Worm (Caenorhabditis elegans) whole organism, late embryonic: ENCODE data around the gene ncr-1.

ENCODE experiments used
- C08G9.2 ChIP-seq: sonication (generic microtip); optimal IDR thresholded peaks from 2 replicates; lab custom pipeline; 2016; ENCODE audit warnings: mild to moderate bottlenecking, missing genetic modification characterization, moderate library complexity, missing compliant biosample characterization
- F13H6.1 ChIP-seq: sonication (generic microtip); optimal IDR thresholded peaks from 2 replicates; lab custom pipeline; 2016; ENCODE audit warnings: missing genetic modification characterization, missing compliant biosample characterization
- K09A11.1 ChIP-seq: sonication (generic microtip); optimal IDR thresholded peaks from 2 replicates; lab custom pipeline; 2017; ENCODE audit warnings: antibody characterized with exemption, mild to moderate bottlenecking, missing genetic modification characterization, missing compliant biosample characterization; ENCODE audit not compliant: insufficient read depth
- ceh-18 ChIP-seq: sonication (generic microtip); optimal IDR thresholded peaks from 2 replicates; lab custom pipeline; 2016; ENCODE audit warnings: missing genetic modification characterization, missing compliant biosample characterization
- ceh-19 ChIP-seq: fragments of 200-800 bp; sonication (Bioruptor generic); optimal IDR thresholded peaks from 2 replicates; lab custom pipeline; 2018; ENCODE audit warnings: mild to moderate bottlenecking, missing genetic modification characterization, missing compliant biosample characterization
- ceh-22 ChIP-seq: sonication (generic microtip); optimal IDR thresholded peaks from 2 replicates; lab custom pipeline; 2017; ENCODE audit warnings: missing biosample characterization, missing genetic modification characterization
- ceh-31 ChIP-seq: sonication (generic microtip); optimal IDR thresholded peaks from 2 replicates; lab custom pipeline; 2016; ENCODE audit warnings: missing genetic modification characterization, missing compliant biosample characterization
- ceh-34 ChIP-seq: sonication (generic microtip); optimal IDR thresholded peaks from 2 replicates; lab custom pipeline; 2016; ENCODE audit warnings: mild to moderate bottlenecking, missing genetic modification characterization, missing compliant biosample characterization
- ceh-6 ChIP-seq: fragments of 200-800 bp; sonication (Bioruptor generic); optimal IDR thresholded peaks from 2 replicates; lab custom pipeline; 2018; ENCODE audit warnings: mild to moderate bottlenecking, missing genetic modification characterization, missing compliant biosample characterization
- dmd-4 ChIP-seq: sonication (generic microtip); optimal IDR thresholded peaks from 2 replicates; lab custom pipeline; 2016; ENCODE audit warnings: borderline replicate concordance, missing genetic modification characterization, missing compliant biosample characterization
- dve-1 ChIP-seq: sonication (generic microtip); optimal IDR thresholded peaks from 2 replicates; lab custom pipeline; 2017; ENCODE audit warnings: antibody characterized with exemption, mild to moderate bottlenecking, missing genetic modification characterization, missing compliant biosample characterization
- elt-4 ChIP-seq: sonication (generic microtip); optimal IDR thresholded peaks from 2 replicates; lab custom pipeline; 2016; ENCODE audit warnings: missing genetic modification characterization, missing compliant biosample characterization
- ets-4 ChIP-seq: sonication (generic microtip); optimal IDR thresholded peaks from 2 replicates; lab custom pipeline; 2016; ENCODE audit warnings: missing genetic modification characterization, missing compliant biosample characterization
- eyg-1 ChIP-seq: sonication (generic microtip); optimal IDR thresholded peaks from 2 replicates; lab custom pipeline; 2016; ENCODE audit warnings: missing genotype, missing genetic modification characterization, missing compliant biosample characterization
- fkh-10 ChIP-seq: fragments of 150-350 bp; optimal IDR thresholded peaks from 2 replicates; lab custom pipeline; 2014; ENCODE audit warnings: missing biosample characterization, missing genetic modification reagents, missing genetic modification characterization
- fkh-6 ChIP-seq: sonication (generic microtip); optimal IDR thresholded peaks from 2 replicates; lab custom pipeline; 2016; ENCODE audit warnings: missing genetic modification characterization, missing compliant biosample characterization
- hlh-13 ChIP-seq: fragments of 200-800 bp; sonication (Bioruptor generic); optimal IDR thresholded peaks from 2 replicates; lab custom pipeline; 2018; ENCODE audit warnings: mild to moderate bottlenecking, missing genetic modification characterization, missing compliant biosample characterization
- hlh-30 ChIP-seq: sonication (generic microtip); optimal IDR thresholded peaks from 2 replicates; lab custom pipeline; 2017; ENCODE audit warnings: antibody characterized with exemption, missing genetic modification characterization, missing compliant biosample characterization; ENCODE audit not compliant: insufficient read depth
- hlh-6 ChIP-seq: sonication (generic microtip); optimal IDR thresholded peaks from 2 replicates; lab custom pipeline; 2016; ENCODE audit warnings: missing genotype, missing genetic modification characterization, missing compliant biosample characterization
- lim-6 ChIP-seq: sonication (generic microtip); optimal IDR thresholded peaks from 2 replicates; lab custom pipeline; 2016; ENCODE audit warnings: missing genetic modification characterization, missing compliant biosample characterization
- lin-11 ChIP-seq: fragments of 200-800 bp; sonication (Bioruptor generic); optimal IDR thresholded peaks from 2 replicates; lab custom pipeline; 2018; ENCODE audit warnings: mild to moderate bottlenecking, missing genetic modification characterization, missing compliant biosample characterization
- nhr-11 ChIP-seq: fragments of 150-350 bp; optimal IDR thresholded peaks from 2 replicates; lab custom pipeline; 2014; ENCODE audit warnings: missing biosample characterization, missing genetic modification characterization
- nhr-232 ChIP-seq: sonication (generic microtip); optimal IDR thresholded peaks from 2 replicates; lab custom pipeline; 2016; ENCODE audit warnings: missing genetic modification characterization, missing compliant biosample characterization
- npax-4 ChIP-seq: sonication (generic microtip); optimal IDR thresholded peaks from 2 replicates; lab custom pipeline; 2016; ENCODE audit warnings: missing genetic modification characterization, missing compliant biosample characterization
- odd-2 ChIP-seq: sonication (generic microtip); optimal IDR thresholded peaks from 2 replicates; lab custom pipeline; 2017; ENCODE audit warnings: antibody characterized with exemption, mild to moderate bottlenecking, missing genetic modification characterization, missing compliant biosample characterization
- pag-3 ChIP-seq: sonication (generic microtip); optimal IDR thresholded peaks from 2 replicates; lab custom pipeline; 2016; ENCODE audit warnings: missing compliant biosample characterization, missing genetic modification characterization, borderline replicate concordance
- pat-9 ChIP-seq: fragments of 200-800 bp; sonication (Bioruptor generic); optimal IDR thresholded peaks from 2 replicates; lab custom pipeline; 2018; ENCODE audit warnings: mild to moderate bottlenecking, missing genetic modification characterization, moderate library complexity, missing compliant biosample characterization
- pha-2 ChIP-seq: sonication (generic microtip); optimal IDR thresholded peaks from 2 replicates; lab custom pipeline; 2017; ENCODE audit warnings: mild to moderate bottlenecking, missing genetic modification characterization, missing compliant biosample characterization
- pha-4 ChIP-seq: fragments of 150-350 bp; optimal IDR thresholded peaks from 2 replicates; lab custom pipeline; 2018; ENCODE audit warnings: missing biosample characterization, missing genetic modification reagents, missing genetic modification characterization
- pqm-1 ChIP-seq: sonication (generic microtip); optimal IDR thresholded peaks from 2 replicates; lab custom pipeline; 2016; ENCODE audit warnings: missing genetic modification characterization, missing compliant biosample characterization
- ref-2 ChIP-seq: sonication (generic microtip); optimal IDR thresholded peaks from 2 replicates; lab custom pipeline; 2016; ENCODE audit warnings: missing genetic modification characterization, missing compliant biosample characterization
- sdc-2 ChIP-seq: sonication (generic microtip); optimal IDR thresholded peaks from 2 replicates; lab custom pipeline; 2016; ENCODE audit warnings: missing genotype, missing genetic modification characterization, missing compliant biosample characterization
- tbx-2 ChIP-seq: sonication (generic microtip); optimal IDR thresholded peaks from 2 replicates; lab custom pipeline; 2016; ENCODE audit warnings: missing genetic modification characterization, missing compliant biosample characterization
- tbx-7 ChIP-seq: sonication (generic microtip); optimal IDR thresholded peaks from 2 replicates; lab custom pipeline; 2016; ENCODE audit warnings: missing genotype, missing genetic modification characterization, missing compliant biosample characterization
- unc-42 ChIP-seq: sonication (generic microtip); optimal IDR thresholded peaks from 2 replicates; lab custom pipeline; 2016; ENCODE audit warnings: missing genotype, missing genetic modification characterization, missing compliant biosample characterization
- ztf-16 ChIP-seq: sonication (generic microtip); optimal IDR thresholded peaks from 2 replicates; lab custom pipeline; 2017; ENCODE audit warnings: missing genetic modification characterization, missing compliant biosample characterization

The ncr-1 gene

ce11 chrX:4438823-4439222 is 49.8 kb downstream of the ncr-1 start:
- TF ChIP-seq odd-2 (tag; lab: Kevin White, UChicago) (no peak), unc-42 (tag; lab: Kevin White, UChicago) (no peak), pha-2 (no peak), ref-2 (tag; lab: Kevin White, UChicago) (no peak), hlh-30 (tag; lab: Kevin White, UChicago) (no peak), pag-3 (tag; lab: Kevin White, UChicago) (no peak), ceh-18 (no peak), C08G9.2 (tag; lab: Kevin White, UChicago) (no peak), ceh-22 (tag; lab: Kevin White, UChicago) (no peak), lim-6 (tag; lab: Kevin White, UChicago) (no peak), sdc-2 (no peak), K09A11.1 (no peak), elt-4 (tag; lab: Kevin White, UChicago) (no peak), pat-9 (tag; lab: Kevin White, UChicago) (no peak), nhr-11 (tag; lab: Kevin White, UChicago) (no peak)

- TF ChIP-seq ets-4 (tag; lab: Kevin White, UChicago), result no peak
- no peak for TF ChIP-seq fkh-10 (GFP tag; lab: Kevin White, UChicago)
- no peak for TF ChIP-seq hlh-6 (tag; lab: Kevin White, UChicago)
- TF ChIP-seq pha-4 (tag; lab: Kevin White, UChicago), result no peak
- no peak for TF ChIP-seq nhr-232 (tag; lab: Kevin White, UChicago)
- no peak for TF ChIP-seq fkh-6 (tag; lab: Kevin White, UChicago)
- TF ChIP-seq F13H6.1 (tag; lab: Kevin White, UChicago), result no peak
- TF ChIP-seq eyg-1 (tag; lab: Kevin White, UChicago), result no peak
- no peak for TF ChIP-seq dmd-4 (tag; lab: Kevin White, UChicago)
- TF ChIP-seq pag-3 (tag; lab: Kevin White, UChicago), result no peak
- TF ChIP-seq lim-6 (tag; lab: Kevin White, UChicago), result no peak
- TF ChIP-seq tbx-2 (tag; lab: Kevin White, UChicago), result no peak
- TF ChIP-seq, all 69 proteins: peak for 0
Measured at ce11 chrX:4437555-4437954, 51.1 kb downstream of the ncr-1 start, which contains the start of gene cest-26. Gene cest-26, minus strand, starts transcription at chrX:4437655.

ce11 chrX:4435396-4435795 is 53.3 kb downstream of the ncr-1 start:
- TF ChIP-seq ceh-31 (tag; lab: Kevin White, UChicago) (no peak), pqm-1 (no peak), ceh-6 (GFP tag; lab: Kevin White, UChicago) (no peak), ceh-34 (tag; lab: Kevin White, UChicago) (no peak), dve-1 (tag; lab: Kevin White, UChicago) (no peak), nhr-11 (tag; lab: Kevin White, UChicago) (no peak), hlh-13 (GFP tag; lab: Kevin White, UChicago) (no peak), pat-9 (tag; lab: Kevin White, UChicago) (no peak), K09A11.1 (no peak), npax-4 (tag; lab: Kevin White, UChicago) (no peak), ceh-18 (no peak), ceh-22 (tag; lab: Kevin White, UChicago) (no peak), hlh-30 (tag; lab: Kevin White, UChicago) (no peak)

ce11 chrX:4434577-4434976 is 54.1 kb downstream of the ncr-1 start:
- TF ChIP-seq lin-11 (tag; lab: Kevin White, UChicago) (no peak), F13H6.1 (tag; lab: Kevin White, UChicago) (no peak), ztf-16 (tag; lab: Kevin White, UChicago) (no peak), hlh-13 (GFP tag; lab: Kevin White, UChicago) (no peak), ceh-34 (tag; lab: Kevin White, UChicago) (no peak), nhr-11 (tag; lab: Kevin White, UChicago) (no peak), ceh-19 (GFP tag; lab: Kevin White, UChicago) (no peak), npax-4 (tag; lab: Kevin White, UChicago) (no peak), odd-2 (tag; lab: Kevin White, UChicago) (no peak), tbx-7 (tag; lab: Kevin White, UChicago) (no peak), pqm-1 (no peak), ceh-31 (tag; lab: Kevin White, UChicago) (peak; percentile 37), unc-42 (tag; lab: Kevin White, UChicago) (peak; percentile 51)
- TF ChIP-seq, all 69 proteins: peak for 2
